Worm (Caenorhabditis elegans): Measurements from ENCODE around the gene twk-36.

Gene twk-36

DNA sequence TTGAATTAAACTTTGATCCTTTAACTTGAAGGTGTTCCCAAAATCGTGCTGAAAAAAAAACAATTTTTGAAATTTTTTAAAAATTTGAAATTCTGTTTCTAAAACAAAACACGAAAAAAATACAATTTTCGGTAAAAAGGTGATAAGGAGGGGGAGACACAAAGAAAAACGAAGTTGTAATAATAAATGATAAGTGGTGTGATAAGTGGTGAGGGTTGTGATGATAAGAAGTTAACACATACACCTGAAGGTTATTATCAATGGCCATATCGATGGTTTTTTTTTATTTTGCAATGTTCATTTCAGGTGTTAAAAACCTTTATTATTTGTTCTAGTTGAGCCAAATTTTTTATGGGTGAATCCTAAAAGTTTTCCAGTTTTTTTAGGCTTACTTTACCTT is 32.5 kb downstream of the twk-36 start, which contains the start of gene twk-33:
Gene twk-33, minus strand, starts transcription at position 48 of the 400 bp plus-strand sequence.
- TF ChIP-seq ceh-48 (tag; optimal IDR thresholded peaks at IDR 0.05) (no peak), tbx-7 (tag; optimal IDR thresholded peaks at IDR 0.05) (no peak), pax-1 (tag; optimal IDR thresholded peaks at IDR 0.05) (no peak), pha-4 (tag; optimal IDR thresholded peaks at IDR 0.05) (no peak), elt-2 (tag; optimal IDR thresholded peaks at IDR 0.05) (peak; percentile 98)

- TF ChIP-seq ceh-34 (tag; optimal IDR thresholded peaks at IDR 0.05) (no peak), pqm-1 (tag; optimal IDR thresholded peaks at IDR 0.05) (no peak), pag-3 (tag; optimal IDR thresholded peaks at IDR 0.05; ENCODE audit: borderline replicate concordance) (no peak), C38D4.7 (GFP tag; optimal IDR thresholded peaks at IDR 0.05) (no peak), ama-1 (optimal IDR thresholded peaks at IDR 0.05) (no peak), odd-2 (tag; optimal IDR thresholded peaks at IDR 0.05) (no peak), gmeb-2 (tag; optimal IDR thresholded peaks at IDR 0.05) (no peak), ttx-3 (tag; optimal IDR thresholded peaks at IDR 0.05) (no peak), ceh-24 (tag; optimal IDR thresholded peaks at IDR 0.05) (no peak), C08G9.2 (tag; optimal IDR thresholded peaks at IDR 0.05) (no peak), pax-1 (tag; optimal IDR thresholded peaks at IDR 0.05) (no peak), nhr-232 (tag; optimal IDR thresholded peaks at IDR 0.05) (no peak), hlh-8 (tag; optimal IDR thresholded peaks at IDR 0.05) (no peak), ceh-18 (tag; optimal IDR thresholded peaks at IDR 0.05) (no peak), ceh-31 (tag; optimal IDR thresholded peaks at IDR 0.05) (no peak)
Measured at ce11 chrV:17712349-17712748, 34.5 kb downstream of the twk-36 start.

DNA sequence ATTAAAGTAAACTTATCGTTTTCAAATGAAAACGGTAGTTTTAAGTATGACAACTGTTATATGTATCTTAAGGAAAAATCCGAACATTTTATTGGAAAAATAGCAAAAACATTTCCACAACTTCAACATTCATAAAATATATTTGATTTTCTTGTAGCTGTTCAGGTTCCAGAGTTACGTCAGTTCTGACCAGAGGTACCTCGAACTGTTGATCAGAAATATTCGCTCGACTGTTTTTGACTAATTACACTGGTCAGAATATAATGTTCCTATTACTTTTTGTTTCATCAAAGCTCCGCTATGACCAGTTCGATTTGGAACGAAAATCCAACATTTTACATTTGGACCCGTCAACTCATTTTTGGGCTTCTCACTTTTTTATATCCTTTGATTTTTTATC is 39.8 kb downstream of the twk-36 start, which contains the start of gene srh-31:
Gene srh-31, plus strand, starts transcription at position 301 of the 400 bp plus-strand sequence.
- TF ChIP-seq sox-2 (GFP tag; IDR thresholded peaks at IDR 0.05) = no peak
- TF ChIP-seq pag-3 (tag; optimal IDR thresholded peaks at IDR 0.05; ENCODE audit: borderline replicate concordance) = no peak
- TF ChIP-seq Y22D7AL.16 (tag; optimal IDR thresholded peaks at IDR 0.05) = no peak
- no peak for TF ChIP-seq pha-4 (tag; optimal IDR thresholded peaks at IDR 0.05)
- no peak for TF ChIP-seq che-1 (tag; optimal IDR thresholded peaks at IDR 0.05)
- no peak for TF ChIP-seq ceh-45 (GFP tag; IDR thresholded peaks at IDR 0.05)
- no peak for TF ChIP-seq odd-2 (tag; optimal IDR thresholded peaks at IDR 0.05)
- no peak for TF ChIP-seq ceh-30 (tag; optimal IDR thresholded peaks at IDR 0.05)

ce11 chrV:17706217-17706806 is 40.5 kb downstream of the twk-36 start:
- TF ChIP-seq pha-4 (tag; optimal IDR thresholded peaks at IDR 0.05) (no peak), ceh-14 (tag; optimal IDR thresholded peaks at IDR 0.05) (no peak), K09A11.1 (tag; optimal IDR thresholded peaks at IDR 0.05; ENCODE audit: insufficient read depth) (no peak), zip-5 (tag; optimal IDR thresholded peaks at IDR 0.05) (no peak), elt-4 (tag; optimal IDR thresholded peaks at IDR 0.05) (no peak), eyg-1 (tag; optimal IDR thresholded peaks at IDR 0.05) (no peak), Y22D7AL.16 (tag; optimal IDR thresholded peaks at IDR 0.05) (no peak), ceh-30 (tag; optimal IDR thresholded peaks at IDR 0.05) (no peak), pros-1 (tag; optimal IDR thresholded peaks at IDR 0.05) (no peak), pha-2 (tag; optimal IDR thresholded peaks at IDR 0.05) (no peak), dmd-4 (tag; optimal IDR thresholded peaks at IDR 0.05; ENCODE audit: borderline replicate concordance) (no peak), che-1 (tag; optimal IDR thresholded peaks at IDR 0.05) (no peak), fkh-6 (tag; optimal IDR thresholded peaks at IDR 0.05) (no peak), T23F11.4 (GFP tag; optimal IDR thresholded peaks at IDR 0.05) (no peak)

- TF ChIP-seq fkh-10 (GFP tag; optimal IDR thresholded peaks at IDR 0.05) = no peak
- TF ChIP-seq zip-5 (tag; optimal IDR thresholded peaks at IDR 0.05) = no peak
- TF ChIP-seq ref-2 (tag; optimal IDR thresholded peaks at IDR 0.05) = no peak
- no peak for TF ChIP-seq sox-2 (GFP tag; IDR thresholded peaks at IDR 0.05)
- no peak for TF ChIP-seq K02D7.2 (tag; optimal IDR thresholded peaks at IDR 0.05)
- no peak for TF ChIP-seq unc-42 (tag; optimal IDR thresholded peaks at IDR 0.05)
- no peak for TF ChIP-seq syd-9 (tag; optimal IDR thresholded peaks at IDR 0.05)
- no peak for TF ChIP-seq hlh-30 (tag; optimal IDR thresholded peaks at IDR 0.05; ENCODE audit: insufficient read depth)
- TF ChIP-seq hlh-13 (GFP tag; optimal IDR thresholded peaks at IDR 0.05) = no peak
- no peak for TF ChIP-seq ceh-18 (tag; optimal IDR thresholded peaks at IDR 0.05)
Measured at ce11 chrV:17705814-17706213, 41.0 kb downstream of the twk-36 start, which contains the start of gene W06D12.6. Gene W06D12.6, plus strand, starts transcription at chrV:17706114.

Data from whole organism, late embryonic.